Worm (Caenorhabditis elegans) whole organism, early embryonic: ENCODE data around the gene F41E6.15.

Experiments
- ama-1 ChIP-seq: fragments of 150-350 bp; optimal IDR thresholded peaks from 2 replicates; lab custom pipeline; 2014
- ceh-13 ChIP-seq: fragments of 200-800 bp; sonication (Bioruptor generic); optimal IDR thresholded peaks from 2 replicates; lab custom pipeline; 2018; ENCODE audit warnings: mild to moderate bottlenecking, missing genetic modification characterization, missing compliant biosample characterization
- ets-7 ChIP-seq: sonication (generic microtip); optimal IDR thresholded peaks from 2 replicates; lab custom pipeline; 2016; ENCODE audit warnings: missing genotype, missing genetic modification characterization, missing compliant biosample characterization
- flt-1 ChIP-seq: fragments of 200-800 bp; sonication (Bioruptor generic); IDR thresholded peaks from 2 replicates; pipeline ENCODE4 v1.3.6; 2022; ENCODE audit warnings: missing genetic modification characterization, missing compliant biosample characterization
- hmbx-1 ChIP-seq: sonication (generic microtip); optimal IDR thresholded peaks from 2 replicates; lab custom pipeline; 2016; ENCODE audit warnings: mild to moderate bottlenecking, missing genetic modification characterization, missing compliant biosample characterization
- hnd-1 ChIP-seq: sonication (generic microtip); optimal IDR thresholded peaks from 2 replicates; lab custom pipeline; 2016; ENCODE audit warnings: missing genetic modification characterization, missing compliant biosample characterization
- pes-1 ChIP-seq: fragments of 200-800 bp; sonication (Bioruptor generic); IDR thresholded peaks from 2 replicates; pipeline ENCODE4 v1.3.6; 2022; ENCODE audit warnings: missing genetic modification reagents, missing genetic modification characterization, missing compliant biosample characterization
- sea-1 ChIP-seq: fragments of 200-800 bp; sonication (Bioruptor generic); conservative IDR thresholded peaks from 2 replicates; pipeline ENCODE4 v1.3.6; 2022; ENCODE audit warnings: missing genetic modification characterization, missing compliant biosample characterization
- tbx-11 ChIP-seq: fragments of 200-800 bp; sonication (Bioruptor generic); IDR thresholded peaks from 2 replicates; pipeline ENCODE4 v1.3.6; 2022; ENCODE audit warnings: missing genetic modification characterization, missing compliant biosample characterization
- tbx-37 ChIP-seq: fragments of 200-800 bp; sonication (Bioruptor generic); conservative IDR thresholded peaks from 2 replicates; pipeline ENCODE4 v1.3.6; 2022; ENCODE audit warnings: missing genetic modification reagents, missing genetic modification characterization, missing compliant biosample characterization
- tra-4 ChIP-seq: sonication (generic microtip); optimal IDR thresholded peaks from 2 replicates; lab custom pipeline; 2017; ENCODE audit warnings: missing genetic modification characterization, missing compliant biosample characterization

DNA sequence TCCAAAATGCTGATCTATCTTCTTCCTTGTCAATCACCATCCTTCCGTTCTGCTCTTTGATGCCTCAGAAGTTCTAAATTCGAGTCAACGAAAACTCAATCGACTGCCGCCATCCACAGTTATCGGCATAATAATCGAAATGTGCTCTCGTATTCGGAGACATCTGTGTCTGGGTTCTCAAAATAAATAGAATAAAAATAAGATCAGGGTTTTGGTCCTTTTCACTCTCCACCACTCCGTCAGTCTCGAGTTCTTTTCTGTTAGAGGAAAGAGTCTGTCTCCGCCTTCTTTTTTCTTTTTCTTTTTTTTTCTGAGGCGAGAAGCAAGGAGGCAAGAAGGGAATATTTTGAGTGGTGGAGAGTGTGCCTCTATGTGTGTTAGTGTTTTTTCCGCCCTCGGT lies 21.2 kb upstream of the F41E6.15 start, which contains the start of gene F41E6.17:
- TF ChIP-seq pes-1 (GFP tag; lab: Robert Waterston, UW) (no peak), tbx-11 (no peak), tbx-37 (GFP tag; lab: Robert Waterston, UW) (no peak), ceh-13 (GFP tag; lab: Kevin White, UChicago) (no peak), ama-1 (no peak), sea-1 (GFP tag; lab: Robert Waterston, UW) (no peak), hnd-1 (tag; lab: Kevin White, UChicago) (no peak), hmbx-1 (tag; lab: Kevin White, UChicago) (no peak), tra-4 (no peak), flt-1 (no peak), ets-7 (tag; lab: Kevin White, UChicago) (no peak)
